Worm (Caenorhabditis elegans): ENCODE results near the gene C47G2.3.

DNA sequence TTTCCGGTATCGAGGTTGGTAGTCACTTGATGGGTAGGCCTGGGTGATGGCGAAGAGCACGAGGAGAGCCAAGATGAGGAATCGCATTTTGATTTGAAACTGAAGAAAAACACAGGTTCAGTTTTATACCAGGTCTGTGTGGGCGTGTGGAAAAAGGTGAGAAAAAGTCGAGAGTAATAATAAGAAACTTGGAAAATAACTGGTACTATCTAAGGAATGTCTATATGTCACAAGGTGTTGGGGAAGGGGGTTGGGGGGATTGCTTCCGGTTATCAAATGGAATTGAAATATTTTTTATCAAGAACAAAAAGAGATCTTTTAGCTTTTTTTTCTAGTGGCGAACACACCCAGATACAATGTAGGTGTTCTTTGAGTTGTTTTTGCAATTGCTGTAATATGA lies 29.6 kb upstream of the C47G2.3 start, which contains the start of gene nlp-51:
- no peak for TF ChIP-seq lin-32 (GFP tag; optimal IDR thresholded peaks at IDR 0.05)
- no peak for TF ChIP-seq unc-39 (tag; optimal IDR thresholded peaks at IDR 0.05)
- no peak for TF ChIP-seq hlh-1 (tag; optimal IDR thresholded peaks at IDR 0.05)
- TF ChIP-seq unc-62 (GFP tag; optimal IDR thresholded peaks at IDR 0.05) = no peak

Data from whole organism, mixed stage, embryonic.